Worm (Caenorhabditis elegans): ENCODE measurements around the gene cdh-3.

The cdh-3 gene

ce11 chrIII:7710066-7710465, 44.2 kb downstream of the cdh-3 start (continued):
- TF ChIP-seq ceh-16 (tag; optimal IDR thresholded peaks at IDR 0.05) = no peak
- TF ChIP-seq lin-11 (tag; optimal IDR thresholded peaks at IDR 0.05) = peak; percentile 72

- TF ChIP-seq F13H6.1 (tag; optimal IDR thresholded peaks at IDR 0.05) (no peak), snpc-4 (tag; optimal IDR thresholded peaks at IDR 0.05) (no peak), ceh-82 (tag; optimal IDR thresholded peaks at IDR 0.05) (no peak), mab-5 (tag; optimal IDR thresholded peaks at IDR 0.05) (no peak), unc-39 (tag; optimal IDR thresholded peaks at IDR 0.05) (no peak)
These were observed 44.9 kb downstream of the cdh-3 start, which contains the start of gene lin-13 for ce11 chrIII:7709391-7709790. TSS of gene lin-13 (minus strand) at chrIII:7709491.

ce11 chrIII:7703474-7703873, 50.8 kb downstream of the cdh-3 start:
- no peak for TF ChIP-seq fos-1 (tag; optimal IDR thresholded peaks at IDR 0.05)
- no peak for TF ChIP-seq skn-1 (tag; optimal IDR thresholded peaks at IDR 0.05)
- TF ChIP-seq nhr-129 (tag; optimal IDR thresholded peaks at IDR 0.05) = no peak
- TF ChIP-seq nhr-6 (tag; optimal IDR thresholded peaks at IDR 0.05) = no peak
- TF ChIP-seq ama-1 (optimal IDR thresholded peaks at IDR 0.05) = no peak
- TF ChIP-seq sem-4 (tag; optimal IDR thresholded peaks at IDR 0.05) = no peak
- no peak for TF ChIP-seq nhr-10 (tag; optimal IDR thresholded peaks at IDR 0.05)
- no peak for TF ChIP-seq nhr-11 (tag; optimal IDR thresholded peaks at IDR 0.05)
- no peak for TF ChIP-seq nhr-23 (tag; optimal IDR thresholded peaks at IDR 0.05)
- no peak for TF ChIP-seq nhr-25 (tag; optimal IDR thresholded peaks at IDR 0.05)
- TF ChIP-seq Y55F3AM.14 (GFP tag; optimal IDR thresholded peaks at IDR 0.05) = no peak
- no peak for TF ChIP-seq mdl-1 (tag; optimal IDR thresholded peaks at IDR 0.05)

ce11 chrIII:7694274-7694673, 60.0 kb downstream of the cdh-3 start, which contains the start of gene C18H2.5:
TSS of gene C18H2.5 (minus strand) at chrIII:7694374.
- TF ChIP-seq lin-11 (tag; optimal IDR thresholded peaks at IDR 0.05) (no peak), F13H6.1 (tag; optimal IDR thresholded peaks at IDR 0.05) (no peak), unc-55 (GFP tag; optimal IDR thresholded peaks at IDR 0.05) (no peak), nhr-11 (tag; optimal IDR thresholded peaks at IDR 0.05) (no peak), R02D3.7 (tag; optimal IDR thresholded peaks at IDR 0.05) (no peak), nhr-10 (tag; optimal IDR thresholded peaks at IDR 0.05) (no peak), nhr-12 (tag; optimal IDR thresholded peaks at IDR 0.05) (no peak), nhr-25 (tag; optimal IDR thresholded peaks at IDR 0.05) (no peak), blmp-1 (tag; optimal IDR thresholded peaks at IDR 0.05; ENCODE audit: insufficient read depth) (no peak), nhr-237 (tag; optimal IDR thresholded peaks at IDR 0.05) (no peak), mdl-1 (tag; optimal IDR thresholded peaks at IDR 0.05) (no peak), ZK546.5 (tag; optimal IDR thresholded peaks at IDR 0.05) (no peak), egl-27 (tag; optimal IDR thresholded peaks at IDR 0.05) (no peak), alr-1 (tag; optimal IDR thresholded peaks at IDR 0.05) (no peak), sem-4 (tag; optimal IDR thresholded peaks at IDR 0.05) (no peak), fos-1 (tag; optimal IDR thresholded peaks at IDR 0.05) (no peak), crh-2 (tag; optimal IDR thresholded peaks at IDR 0.05) (no peak), peb-1 (tag; optimal IDR thresholded peaks at IDR 0.05) (no peak)

- no peak for TF ChIP-seq nhr-129 (tag; optimal IDR thresholded peaks at IDR 0.05)
These were observed 62.0 kb downstream of the cdh-3 start for ce11 chrIII:7692287-7692686.

Measured in whole organism, L2 larva.